Worm (Caenorhabditis elegans): ENCODE measurements around the gene prp-38.

Gene prp-38

DNA sequence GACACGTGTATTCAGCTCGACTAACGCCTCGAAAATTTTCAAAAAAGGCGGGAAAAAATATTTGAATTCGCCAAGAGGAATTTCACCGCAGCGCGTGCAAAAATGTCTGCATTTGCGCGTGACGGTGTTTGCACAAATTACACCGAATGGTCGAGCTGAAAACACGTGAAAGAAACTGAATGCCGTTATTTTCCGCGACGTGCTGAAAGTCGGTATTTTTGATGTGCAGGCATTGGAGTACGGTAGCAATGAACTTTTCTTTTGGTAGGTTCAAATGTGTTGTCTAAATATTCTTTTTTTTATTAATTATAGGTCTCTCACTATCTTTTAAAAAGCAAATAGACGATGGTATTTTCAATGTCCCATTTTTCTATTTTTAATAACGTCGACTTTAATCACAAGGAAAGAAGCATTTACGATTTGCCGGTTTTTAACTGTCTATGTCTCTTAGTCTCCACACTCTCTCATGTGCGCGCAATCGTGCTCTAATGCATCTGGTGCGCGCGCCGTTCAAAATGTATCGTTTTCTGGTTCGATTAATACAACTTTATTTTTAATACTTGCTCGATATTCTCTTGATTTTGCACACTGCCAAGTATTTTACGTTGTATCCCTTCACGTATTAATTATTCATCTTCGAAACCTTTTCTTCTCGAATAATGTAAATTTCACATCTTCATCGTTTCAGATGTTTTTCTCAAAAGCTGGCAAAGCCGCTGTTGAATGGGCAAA lies 7.8 kb upstream of the prp-38 start, which contains the start of the genes C29A12.1 and lig-1:
TSS of gene C29A12.1 (minus strand) at position 63 of the 732 bp plus-strand sequence.
TSS of gene lig-1 (plus strand) at position 682 of the 732 bp plus-strand sequence.
- peak; percentile 36 for TF ChIP-seq nfya-1 (tag; optimal IDR thresholded peaks at IDR 0.05; ENCODE audit: insufficient read depth)
- peak; percentile 44 for TF ChIP-seq lin-15B (tag; optimal IDR thresholded peaks at IDR 0.05)
- no peak for TF ChIP-seq lsy-12 (tag; optimal IDR thresholded peaks at IDR 0.05)
- no peak for TF ChIP-seq ztf-4 (tag; optimal IDR thresholded peaks at IDR 0.05)
- peak; percentile 4 for TF ChIP-seq elt-2 (tag; optimal IDR thresholded peaks at IDR 0.05)
- peak; percentile 34 for TF ChIP-seq nhr-25 (tag; optimal IDR thresholded peaks at IDR 0.05)

DNA sequence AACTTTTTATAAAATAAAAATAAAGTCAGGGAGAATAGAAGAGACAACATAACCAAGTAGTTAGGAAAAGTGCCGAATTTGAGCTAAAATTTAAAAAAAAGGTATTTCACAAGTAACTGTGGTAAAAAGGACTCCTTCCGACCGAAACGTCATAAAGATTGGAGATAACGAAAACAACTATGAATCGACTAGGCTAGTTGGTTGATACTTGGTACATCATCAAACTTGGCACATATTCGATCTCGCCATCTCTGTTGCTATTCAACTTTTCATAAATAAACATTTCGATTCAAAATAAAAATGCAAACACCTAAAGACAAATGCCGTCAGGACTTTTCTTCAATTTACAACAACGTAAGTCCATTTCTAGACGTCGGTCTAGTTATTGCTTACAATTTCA lies 5.9 kb upstream of the prp-38 start, which contains the start of gene C29A12.22:
TSS of gene C29A12.22 (plus strand) at position 301 of the 400 bp plus-strand sequence.
- TF ChIP-seq lin-15B (tag; optimal IDR thresholded peaks at IDR 0.05) (no peak), ztf-4 (tag; optimal IDR thresholded peaks at IDR 0.05) (no peak), mml-1 (tag; optimal IDR thresholded peaks at IDR 0.05) (no peak), nfya-1 (tag; optimal IDR thresholded peaks at IDR 0.05; ENCODE audit: insufficient read depth) (no peak), aly-2 (tag; optimal IDR thresholded peaks at IDR 0.05) (no peak), ceh-28 (tag; optimal IDR thresholded peaks at IDR 0.05) (no peak)

ce11 chrV:10807862-10808327 lies 2.1 kb upstream of the prp-38 start, which contains the start of gene plrg-1:
plrg-1 (minus strand) TSS chrV:10807912.
- peak; percentile 41 for TF ChIP-seq egl-27 (tag; optimal IDR thresholded peaks at IDR 0.05)
- TF ChIP-seq nfya-1 (tag; optimal IDR thresholded peaks at IDR 0.05; ENCODE audit: insufficient read depth): peak; percentile 85
- peak; percentile 71 for TF ChIP-seq jun-1 (tag; optimal IDR thresholded peaks at IDR 0.05)
- peak; percentile 36 for TF ChIP-seq nhr-67 (tag; optimal IDR thresholded peaks at IDR 0.05)
- peak; percentile 86 for TF ChIP-seq nhr-25 (tag; optimal IDR thresholded peaks at IDR 0.05)
- TF ChIP-seq ZK546.5 (tag; optimal IDR thresholded peaks at IDR 0.05): no peak
- peak; percentile 66 for TF ChIP-seq skn-1 (tag; optimal IDR thresholded peaks at IDR 0.05)
- no peak for TF ChIP-seq aly-2 (tag; optimal IDR thresholded peaks at IDR 0.05)
- peak; percentile 54 for TF ChIP-seq zag-1 (tag; optimal IDR thresholded peaks at IDR 0.05)
- TF ChIP-seq ceh-9 (tag; optimal IDR thresholded peaks at IDR 0.05): no peak
- TF ChIP-seq ama-1 (optimal IDR thresholded peaks at IDR 0.05): no peak
- TF ChIP-seq nhr-12 (tag; optimal IDR thresholded peaks at IDR 0.05): no peak
- peak; percentile 82 for TF ChIP-seq ceh-28 (tag; optimal IDR thresholded peaks at IDR 0.05)
- TF ChIP-seq nhr-28 (tag; optimal IDR thresholded peaks at IDR 0.05): no peak
- peak; percentile 92 for TF ChIP-seq egl-5 (tag; optimal IDR thresholded peaks at IDR 0.05)
- peak; percentile 56 for TF ChIP-seq nhr-76 (tag; optimal IDR thresholded peaks at IDR 0.05)
- TF ChIP-seq lsy-12 (tag; optimal IDR thresholded peaks at IDR 0.05): peak; percentile 82
- peak; percentile 17 for TF ChIP-seq nhr-77 (tag; optimal IDR thresholded peaks at IDR 0.05)
- no peak for TF ChIP-seq fos-1 (tag; optimal IDR thresholded peaks at IDR 0.05)
- peak; percentile 94 for TF ChIP-seq nhr-23 (tag; optimal IDR thresholded peaks at IDR 0.05)
- peak; percentile 89 for TF ChIP-seq lin-39 (tag; optimal IDR thresholded peaks at IDR 0.05)
- peak; percentile 79 for TF ChIP-seq elt-2 (tag; optimal IDR thresholded peaks at IDR 0.05)
- peak; percentile 66 for TF ChIP-seq unc-62 (GFP tag; optimal IDR thresholded peaks at IDR 0.05)
- peak; percentile 60 for TF ChIP-seq tbx-2 (tag; optimal IDR thresholded peaks at IDR 0.05)
- TF ChIP-seq lin-15B (tag; optimal IDR thresholded peaks at IDR 0.05): peak; percentile 92
- TF ChIP-seq sea-2 (GFP tag; optimal IDR thresholded peaks at IDR 0.05): no peak
- TF ChIP-seq unc-39 (tag; optimal IDR thresholded peaks at IDR 0.05): no peak
- peak; percentile 29 for TF ChIP-seq fkh-10 (GFP tag; optimal IDR thresholded peaks at IDR 0.05)
- peak; percentile 90 for TF ChIP-seq snpc-4 (tag; optimal IDR thresholded peaks at IDR 0.05)
- peak; percentile 47 for TF ChIP-seq pqm-1 (tag; optimal IDR thresholded peaks at IDR 0.05)
- peak; percentile 72 for TF ChIP-seq ceh-82 (tag; optimal IDR thresholded peaks at IDR 0.05)
- no peak for TF ChIP-seq ztf-4 (tag; optimal IDR thresholded peaks at IDR 0.05)
- no peak for TF ChIP-seq nhr-11 (tag; optimal IDR thresholded peaks at IDR 0.05)
- no peak for TF ChIP-seq mml-1 (tag; optimal IDR thresholded peaks at IDR 0.05)
- peak; percentile 92 for TF ChIP-seq pha-4 (tag; optimal IDR thresholded peaks at IDR 0.05)
- TF ChIP-seq daf-12 (tag; optimal IDR thresholded peaks at IDR 0.05): no peak
- peak; percentile 93 for TF ChIP-seq hmg-11 (tag; optimal IDR thresholded peaks at IDR 0.05)
- peak in 1 of 3 experiments; percentile 21 for TF ChIP-seq elt-3 (tag; optimal IDR thresholded peaks at IDR 0.05)
- TF ChIP-seq mdl-1 (tag; optimal IDR thresholded peaks at IDR 0.05): peak; percentile 6
- TF ChIP-seq R02D3.7 (tag; optimal IDR thresholded peaks at IDR 0.05): peak; percentile 74
- no peak for TF ChIP-seq eor-1 (tag; optimal IDR thresholded peaks at IDR 0.05)
- TF ChIP-seq ceh-16 (tag; optimal IDR thresholded peaks at IDR 0.05): no peak
- no peak for TF ChIP-seq nhr-237 (tag; optimal IDR thresholded peaks at IDR 0.05)
- no peak for TF ChIP-seq ztf-11 (tag; optimal IDR thresholded peaks at IDR 0.05)
- no peak for TF ChIP-seq fkh-2 (tag; optimal IDR thresholded peaks at IDR 0.05)
- peak; percentile 96 for TF ChIP-seq nhr-43 (tag; optimal IDR thresholded peaks at IDR 0.05; ENCODE audit: poor library complexity, severe bottlenecking)
